Worm (Caenorhabditis elegans) whole organism, L4 larva: Measurements from ENCODE around the gene nhr-146.

ENCODE experiments used
- D1046.2 ChIP-seq: fragments of 200-800 bp; sonication (Bioruptor generic); IDR thresholded peaks from 2 replicates; pipeline ENCODE4 v1.3.6; 2022; ENCODE audit warnings: missing genetic modification characterization, missing compliant biosample characterization
- F10B5.3 ChIP-seq: sonication (generic microtip); optimal IDR thresholded peaks from 2 replicates; lab custom pipeline; 2016; ENCODE audit warnings: mild to moderate bottlenecking, missing genetic modification characterization, missing compliant biosample characterization
- F44E2.7 ChIP-seq: fragments of 200-800 bp; sonication (Bioruptor generic); IDR thresholded peaks from 2 replicates; pipeline ENCODE4 v2.1.2; 2022; ENCODE audit warnings: missing genetic modification characterization, missing compliant biosample characterization
- F49E8.2 ChIP-seq: sonication (generic microtip); optimal IDR thresholded peaks from 2 replicates; lab custom pipeline; 2016; ENCODE audit warnings: missing compliant biosample characterization, mild to moderate bottlenecking, missing genetic modification characterization, borderline replicate concordance
- T26A8.4 ChIP-seq: fragments of 200-800 bp; sonication (Bioruptor generic); IDR thresholded peaks from 2 replicates; pipeline ENCODE4 v1.3.6; 2022; ENCODE audit warnings: missing genetic modification characterization, missing compliant biosample characterization
- Y48G9A.11 ChIP-seq: fragments of 200-800 bp; sonication (Bioruptor generic); IDR thresholded peaks from 2 replicates; pipeline ENCODE4 v1.3.6; 2022; ENCODE audit warnings: missing genetic modification reagents, missing genetic modification characterization, missing compliant biosample characterization
- Y75B8A.6 ChIP-seq: fragments of 200-800 bp; sonication (Bioruptor generic); IDR thresholded peaks from 2 replicates; pipeline ENCODE4 v1.3.6; 2022; ENCODE audit warnings: missing genetic modification reagents, missing genetic modification characterization, missing compliant biosample characterization
- ZK337.2 ChIP-seq: fragments of 200-800 bp; sonication (Bioruptor generic); IDR thresholded peaks from 2 replicates; pipeline ENCODE4 v1.3.6; 2022; ENCODE audit warnings: missing genetic modification reagents, missing genetic modification characterization, missing compliant biosample characterization
- ZK546.5 ChIP-seq, 2 experiments: sonication (generic microtip); optimal IDR thresholded peaks; 2 replicates each; lab custom pipeline; 2017; ENCODE audit warnings: missing biosample characterization in 2 of 2, missing genetic modification characterization in 2 of 2
- aha-1 ChIP-seq: fragments of 150-350 bp; peaks from one replicate; lab custom pipeline; 2014; ENCODE audit warnings: missing biosample characterization, missing genetic modification characterization
- aly-2 ChIP-seq: sonication (generic microtip); optimal IDR thresholded peaks from 2 replicates; lab custom pipeline; 2018; ENCODE audit warnings: missing biosample characterization, missing genetic modification characterization
- ama-1 ChIP-seq: fragments of 150-350 bp; optimal IDR thresholded peaks from 2 replicates; lab custom pipeline; 2014; ENCODE audit warnings: inconsistent platforms, mixed read lengths
- arid-1 ChIP-seq: fragments of 200-800 bp; sonication (Bioruptor generic); conservative IDR thresholded peaks from 2 replicates; pipeline ENCODE4 v1.3.6; 2022; ENCODE audit warnings: missing genetic modification reagents, missing genetic modification characterization, missing compliant biosample characterization
- ceh-20 ChIP-seq: fragments of 200-800 bp; sonication (Bioruptor generic); IDR thresholded peaks from 2 replicates; pipeline ENCODE4 v1.3.6; 2022; ENCODE audit warnings: missing genetic modification reagents, missing genetic modification characterization, missing compliant biosample characterization
- ceh-28 ChIP-seq: fragments of 150-350 bp; optimal IDR thresholded peaks from 2 replicates; lab custom pipeline; 2014; ENCODE audit warnings: missing biosample characterization, missing genetic modification reagents, missing genetic modification characterization
- ceh-82 ChIP-seq: sonication (generic microtip); optimal IDR thresholded peaks from 2 replicates; lab custom pipeline; 2017; ENCODE audit warnings: missing biosample characterization, missing genetic modification characterization
- ces-1 ChIP-seq: fragments of 150-350 bp; sonication (generic microtip); optimal IDR thresholded peaks from 4 replicates; lab custom pipeline; 2014; ENCODE audit warnings: missing biosample characterization, missing genetic modification reagents, missing genetic modification characterization
- cey-2 ChIP-seq: sonication (generic microtip); optimal IDR thresholded peaks from 3 replicates; lab custom pipeline; 2017; ENCODE audit warnings: missing genetic modification characterization, mild to moderate bottlenecking, missing compliant biosample characterization, antibody characterized with exemption, borderline replicate concordance; ENCODE audit not compliant: insufficient read depth
- daf-12 ChIP-seq: fragments of 150-350 bp; optimal IDR thresholded peaks from 2 replicates; lab custom pipeline; 2014; ENCODE audit warnings: missing biosample characterization, missing genetic modification reagents, missing genetic modification characterization
- dmd-8 ChIP-seq: fragments of 200-800 bp; sonication (Bioruptor generic); IDR thresholded peaks from 2 replicates; pipeline ENCODE4 v1.3.6; 2022; ENCODE audit warnings: missing genetic modification characterization, missing compliant biosample characterization
- dmd-9 ChIP-seq: fragments of 200-800 bp; sonication (Bioruptor generic); IDR thresholded peaks from 2 replicates; pipeline ENCODE4 v1.3.6; 2022; ENCODE audit warnings: missing genetic modification reagents, missing genetic modification characterization, missing compliant biosample characterization
- egl-27 ChIP-seq: sonication (generic microtip); optimal IDR thresholded peaks from 3 replicates; lab custom pipeline; 2017; ENCODE audit warnings: missing biosample characterization, missing genetic modification reagents, missing genetic modification characterization
- egl-43 ChIP-seq: fragments of 200-800 bp; sonication (Bioruptor generic); IDR thresholded peaks from 2 replicates; pipeline ENCODE4 v1.3.6; 2022; ENCODE audit warnings: missing genetic modification reagents, missing genetic modification characterization, missing compliant biosample characterization
- fkh-10 ChIP-seq: fragments of 150-350 bp; optimal IDR thresholded peaks from 2 replicates; lab custom pipeline; 2014; ENCODE audit warnings: missing biosample characterization, missing genetic modification reagents, missing genetic modification characterization
- hlh-30 ChIP-seq: sonication (generic microtip); optimal IDR thresholded peaks from 2 replicates; lab custom pipeline; 2017; ENCODE audit warnings: antibody characterized with exemption, mild to moderate bottlenecking, missing genetic modification characterization, missing compliant biosample characterization; ENCODE audit not compliant: insufficient read depth
- lin-15B ChIP-seq: fragments of 150-350 bp; sonication (generic microtip); optimal IDR thresholded peaks from 3 replicates; lab custom pipeline; 2014; ENCODE audit warnings: missing biosample characterization, missing genetic modification characterization
- lir-3 ChIP-seq: sonication (generic microtip); optimal IDR thresholded peaks from 2 replicates; lab custom pipeline; 2016; ENCODE audit warnings: mild to moderate bottlenecking, missing genetic modification characterization, missing compliant biosample characterization
- lsy-2 ChIP-seq, 2 experiments: fragments of 150-350 bp in 1 of 2; sonication (generic microtip) in 1 of 2; optimal IDR thresholded peaks; 2 replicates each; lab custom pipeline; 2014 to 2017; ENCODE audit warnings: missing biosample characterization in 2 of 2, missing genetic modification characterization in 2 of 2
- madf-5 ChIP-seq, 2 experiments: fragments of 200-800 bp; sonication (Bioruptor generic); IDR thresholded peaks; 2 replicates each; pipeline ENCODE4 v1.3.6; 2022; ENCODE audit warnings: missing compliant biosample characterization in 2 of 2, missing genetic modification characterization in 2 of 2
- mdl-1 ChIP-seq, 2 experiments: fragments of 150-350 bp in 1 of 2; sonication (generic microtip) in 1 of 2; optimal IDR thresholded peaks; 2 replicates each; lab custom pipeline; 2014 to 2017; ENCODE audit warnings: missing biosample characterization in 2 of 2, missing genetic modification characterization in 2 of 2
- mep-1 ChIP-seq: fragments of 150-350 bp; sonication (generic microtip); optimal IDR thresholded peaks from 3 replicates; lab custom pipeline; 2014; ENCODE audit warnings: missing biosample characterization, missing genetic modification characterization
- mes-2 ChIP-seq: sonication (generic microtip); optimal IDR thresholded peaks from 2 replicates; lab custom pipeline; 2016; ENCODE audit warnings: missing genotype, mild to moderate bottlenecking, missing genetic modification characterization, missing compliant biosample characterization; ENCODE audit not compliant: poor library complexity, severe bottlenecking
- mxl-3 ChIP-seq: fragments of 200-800 bp; sonication (Bioruptor generic); optimal IDR thresholded peaks from 2 replicates; lab custom pipeline; 2018; ENCODE audit warnings: mild to moderate bottlenecking, missing genetic modification characterization, missing compliant biosample characterization
- nhr-10 ChIP-seq: fragments of 150-350 bp; optimal IDR thresholded peaks from 2 replicates; lab custom pipeline; 2014; ENCODE audit warnings: missing biosample characterization, missing genetic modification characterization
- nhr-11 ChIP-seq: fragments of 150-350 bp; optimal IDR thresholded peaks from 2 replicates; lab custom pipeline; 2014; ENCODE audit warnings: missing biosample characterization, missing genetic modification characterization
- nhr-28 ChIP-seq: fragments of 150-350 bp; optimal IDR thresholded peaks from 2 replicates; lab custom pipeline; 2014; ENCODE audit warnings: missing biosample characterization, missing genetic modification characterization
- nhr-48 ChIP-seq: sonication (generic microtip); optimal IDR thresholded peaks from 2 replicates; lab custom pipeline; 2016; ENCODE audit warnings: mild to moderate bottlenecking, missing genetic modification characterization, missing compliant biosample characterization
- nhr-6 ChIP-seq: fragments of 150-350 bp; optimal IDR thresholded peaks from 2 replicates; lab custom pipeline; 2014; ENCODE audit warnings: missing biosample characterization, missing genetic modification characterization
- php-3 ChIP-seq: fragments of 200-800 bp; sonication (Bioruptor generic); IDR thresholded peaks from 2 replicates; pipeline ENCODE4 v1.3.6; 2022; ENCODE audit warnings: missing genetic modification reagents, missing genetic modification characterization, missing compliant biosample characterization
- pqm-1 ChIP-seq: sonication (generic microtip); optimal IDR thresholded peaks from 2 replicates; lab custom pipeline; 2017; ENCODE audit warnings: missing biosample characterization, missing genetic modification characterization
- sdz-12 ChIP-seq: fragments of 200-800 bp; sonication (Bioruptor generic); optimal IDR thresholded peaks from 2 replicates; lab custom pipeline; 2018; ENCODE audit warnings: mild to moderate bottlenecking, missing genetic modification characterization, missing compliant biosample characterization
- set-16 ChIP-seq: fragments of 200-800 bp; sonication (Bioruptor generic); IDR thresholded peaks from 2 replicates; pipeline ENCODE4 v1.3.6; 2022; ENCODE audit warnings: missing genetic modification reagents, missing genetic modification characterization, missing compliant biosample characterization
- snpc-4 ChIP-seq: fragments of 150-350 bp; optimal IDR thresholded peaks from 2 replicates; lab custom pipeline; 2014; ENCODE audit warnings: missing biosample characterization, missing genetic modification characterization
- spr-1 ChIP-seq: sonication (generic microtip); optimal IDR thresholded peaks from 2 replicates; lab custom pipeline; 2016; ENCODE audit warnings: mild to moderate bottlenecking, missing genetic modification characterization, missing compliant biosample characterization
- spr-3 ChIP-seq: fragments of 200-800 bp; sonication (Bioruptor generic); optimal IDR thresholded peaks from 2 replicates; lab custom pipeline; 2018; ENCODE audit warnings: mild to moderate bottlenecking, missing genetic modification characterization, missing compliant biosample characterization
- unc-130 ChIP-seq: sonication (generic microtip); optimal IDR thresholded peaks from 2 replicates; lab custom pipeline; 2016; ENCODE audit warnings: missing genetic modification reagents, missing genetic modification characterization, missing compliant biosample characterization
- unc-62 ChIP-seq, 3 experiments: fragments of 150-350 bp in 1 of 3; sonication (generic microtip); optimal IDR thresholded peaks in 2 of 3; peaks in 1 of 3; 1 replicate in 1 of 3; 2 replicates in 2 of 3; lab custom pipeline; 2014 to 2017; ENCODE audit warnings: missing biosample characterization in 3 of 3, missing genetic modification characterization in 3 of 3, missing genetic modification reagents in 3 of 3, missing genotype in 1 of 3
- zfp-2 ChIP-seq: sonication (generic microtip); optimal IDR thresholded peaks from 2 replicates; lab custom pipeline; 2016; ENCODE audit warnings: mild to moderate bottlenecking, missing genetic modification characterization, missing compliant biosample characterization
- zip-2 ChIP-seq: fragments of 150-350 bp; optimal IDR thresholded peaks from 2 replicates; lab custom pipeline; 2014; ENCODE audit warnings: missing biosample characterization, missing genetic modification characterization
- ztf-11 ChIP-seq: fragments of 150-350 bp; optimal IDR thresholded peaks from 2 replicates; lab custom pipeline; 2014; ENCODE audit warnings: missing biosample characterization, missing genetic modification characterization

nhr-146 gene

ce11 chrIV:1649794-1650193, 23.2 kb downstream of the nhr-146 start (continued):
- TF ChIP-seq ZK337.2 (no peak), egl-43 (GFP tag; lab: Robert Waterston, UW) (no peak), set-16 (GFP tag; lab: Robert Waterston, UW) (no peak), mep-1 (tag; lab: Kevin White, UChicago) (peak; percentile 60), mdl-1 (tag; optimal IDR thresholded peaks at IDR 0.05; lab: Kevin White, UChicago) (peak in 1 of 2 experiments; percentile 67), ceh-20 (GFP tag; lab: Robert Waterston, UW) (no peak), mxl-3 (GFP tag; lab: Kevin White, UChicago) (no peak), hlh-30 (tag; lab: Kevin White, UChicago) (peak; percentile 79), F49E8.2 (tag; lab: Kevin White, UChicago) (no peak), nhr-11 (tag; lab: Kevin White, UChicago) (peak; percentile 10), madf-5 (GFP tag; IDR thresholded peaks at IDR 0.05; lab: Robert Waterston, UW) (no peak), ces-1 (GFP tag; lab: Kevin White, UChicago) (no peak), nhr-28 (peak; percentile 59), T26A8.4 (no peak), ama-1 (peak; percentile 11), Y48G9A.11 (GFP tag; lab: Robert Waterston, UW) (no peak), nhr-48 (no peak), snpc-4 (tag; lab: Kevin White, UChicago) (no peak), F44E2.7 (GFP tag; lab: Robert Waterston, UW) (no peak), lir-3 (no peak), aha-1 (tag; lab: Kevin White, UChicago) (peak; percentile 78), lsy-2 (tag; optimal IDR thresholded peaks at IDR 0.05; lab: Kevin White, UChicago) (peak in 1 of 2 experiments; percentile 54), zfp-2 (tag; lab: Kevin White, UChicago) (no peak), cey-2 (tag; lab: Kevin White, UChicago) (no peak), pqm-1 (tag; lab: Kevin White, UChicago) (no peak), egl-27 (no peak)

- TF ChIP-seq ceh-82 (tag; lab: Kevin White, UChicago) (no peak), zfp-2 (tag; lab: Kevin White, UChicago) (no peak), spr-3 (no peak), nhr-10 (tag; lab: Kevin White, UChicago) (peak; percentile 20), D1046.2 (GFP tag; lab: Robert Waterston, UW) (no peak), dmd-8 (GFP tag; lab: Robert Waterston, UW) (no peak), Y48G9A.11 (GFP tag; lab: Robert Waterston, UW) (no peak), nhr-48 (no peak), mes-2 (tag; lab: Kevin White, UChicago) (peak; percentile 50), hlh-30 (tag; lab: Kevin White, UChicago) (peak; percentile 68), F10B5.3 (tag; lab: Kevin White, UChicago) (no peak), unc-130 (GFP tag; lab: Kevin White, UChicago) (no peak), Y75B8A.6 (no peak), T26A8.4 (no peak), ceh-28 (no peak), nhr-11 (tag; lab: Kevin White, UChicago) (no peak), spr-1 (tag; lab: Kevin White, UChicago) (no peak), unc-62 (GFP tag; optimal IDR thresholded peaks at IDR 0.05 in 1 of 2; lab: Kevin White, UChicago) (no peak), unc-62 (tag; optimal IDR thresholded peaks at IDR 0.05; lab: Kevin White, UChicago) (no peak), lin-15B (tag; lab: Kevin White, UChicago) (no peak), mdl-1 (tag; optimal IDR thresholded peaks at IDR 0.05; lab: Kevin White, UChicago) (peak; percentile 9 to 75), aly-2 (tag; lab: Kevin White, UChicago) (no peak), F44E2.7 (GFP tag; lab: Robert Waterston, UW) (no peak), php-3 (GFP tag; lab: Robert Waterston, UW) (no peak), nhr-6 (tag; lab: Kevin White, UChicago) (no peak), sdz-12 (no peak), daf-12 (tag; lab: Kevin White, UChicago) (no peak), dmd-9 (no peak), nhr-28 (peak; percentile 87), ZK546.5 (tag; optimal IDR thresholded peaks at IDR 0.05; lab: Kevin White, UChicago) (no peak), lsy-2 (tag; optimal IDR thresholded peaks at IDR 0.05; lab: Kevin White, UChicago) (peak in 1 of 2 experiments; percentile 51), ztf-11 (no peak), arid-1 (GFP tag; lab: Robert Waterston, UW) (no peak), zip-2 (tag; lab: Kevin White, UChicago) (no peak), fkh-10 (GFP tag; lab: Kevin White, UChicago) (no peak)
These were observed 28.7 kb downstream of the nhr-146 start for ce11 chrIV:1655312-1655711.
